Worm (Caenorhabditis elegans): ENCODE data around the gene F56C3.3.

DNA sequence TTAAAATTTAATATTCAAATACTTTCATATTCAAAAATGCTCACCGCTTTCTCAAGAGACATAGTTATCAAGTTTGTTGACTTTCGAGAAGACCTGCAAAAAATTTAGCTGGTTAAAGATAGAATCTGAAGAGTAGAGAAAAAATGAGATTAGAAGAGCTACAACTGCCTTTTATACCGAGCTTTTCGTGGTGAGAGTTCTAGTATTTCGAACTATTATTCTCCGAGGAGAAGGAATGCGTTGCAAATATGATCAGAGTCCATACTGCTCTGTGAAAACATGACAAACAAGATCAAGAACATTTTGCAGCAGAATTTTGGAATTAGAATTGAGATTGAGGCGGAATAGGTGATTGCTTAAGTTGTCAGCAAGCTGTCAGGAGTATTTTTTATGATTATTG, 2.4 kb upstream of the F56C3.3 start, which contains the start of gene F56C3.4:
- TF ChIP-seq hnd-1 (tag; optimal IDR thresholded peaks at IDR 0.05) (no peak), ceh-36 (tag; optimal IDR thresholded peaks at IDR 0.05) (no peak), ama-1 (optimal IDR thresholded peaks at IDR 0.05) (no peak), tbx-37 (GFP tag; conservative IDR thresholded peaks at IDR 0.05) (no peak), F13C5.2 (tag; optimal IDR thresholded peaks at IDR 0.05) (no peak), flt-1 (GFP tag; IDR thresholded peaks at IDR 0.05) (no peak)
